Fruit fly (Drosophila melanogaster): ENCODE data around the gene CG11403.

- TF ChIP-seq CG8478 (optimal IDR thresholded peaks at IDR 0.05) (no peak), CTCF (optimal IDR thresholded peaks at IDR 0.05) (no peak)
Observed at dm6 chrX:1278825-1279643, 39.4 kb upstream of the CG11403 start.
